Worm (Caenorhabditis elegans): ENCODE data around the gene sri-48.

The sri-48 gene

ce11 chrII:3206423-3206989 lies 5.4 kb upstream of the sri-48 start, which contains the start of the genes ZC239.20 and ZC239.21:
TSS of gene ZC239.20 (minus strand) at chrII:3206523.
TSS of gene ZC239.21 (plus strand) at chrII:3206939.
- no peak for TF ChIP-seq nhr-102 (tag; optimal IDR thresholded peaks at IDR 0.05)
- no peak for TF ChIP-seq mes-2 (tag; optimal IDR thresholded peaks at IDR 0.05; ENCODE audit: poor library complexity, severe bottlenecking)
- TF ChIP-seq F37D6.2 (tag; optimal IDR thresholded peaks at IDR 0.05), result no peak
- TF ChIP-seq zag-1 (tag; optimal IDR thresholded peaks at IDR 0.05), result no peak
- TF ChIP-seq nhr-6 (tag; optimal IDR thresholded peaks at IDR 0.05), result no peak
- no peak for TF ChIP-seq lin-29 (GFP tag; IDR thresholded peaks at IDR 0.05)
- no peak for TF ChIP-seq zip-2 (tag; optimal IDR thresholded peaks at IDR 0.05)
- no peak for TF ChIP-seq ZK546.5 (tag; optimal IDR thresholded peaks at IDR 0.05)
- TF ChIP-seq unc-62 (GFP tag; optimal IDR thresholded peaks at IDR 0.05 in 1 of 2), result no peak
- TF ChIP-seq unc-62 (tag; optimal IDR thresholded peaks at IDR 0.05), result no peak
- no peak for TF ChIP-seq pha-4 (GFP tag; IDR thresholded peaks at IDR 0.05)
- TF ChIP-seq pha-4 (tag; optimal IDR thresholded peaks at IDR 0.05), result no peak
- TF ChIP-seq php-3 (GFP tag; IDR thresholded peaks at IDR 0.05), result no peak
- no peak for TF ChIP-seq ztf-7 (tag; optimal IDR thresholded peaks at IDR 0.05)
- no peak for TF ChIP-seq lin-38 (GFP tag; IDR thresholded peaks at IDR 0.05)
- no peak for TF ChIP-seq spr-1 (tag; optimal IDR thresholded peaks at IDR 0.05)
- no peak for TF ChIP-seq nhr-41 (GFP tag; IDR thresholded peaks at IDR 0.05)
- no peak for TF ChIP-seq unc-130 (GFP tag; optimal IDR thresholded peaks at IDR 0.05)
- TF ChIP-seq dve-1 (tag; optimal IDR thresholded peaks at IDR 0.05; ENCODE audit: insufficient read depth), result no peak
- no peak for TF ChIP-seq nhr-76 (tag; optimal IDR thresholded peaks at IDR 0.05)
- TF ChIP-seq daf-19 (GFP tag; conservative IDR thresholded peaks at IDR 0.05), result no peak

ce11 chrII:3203415-3203814 lies 2.3 kb upstream of the sri-48 start, which contains the start of gene sri-50:
TSS of gene sri-50 (plus strand) at chrII:3203715.
- TF ChIP-seq ceh-20 (GFP tag; IDR thresholded peaks at IDR 0.05) (no peak), aha-1 (tag) (peak; percentile 5)

ce11 chrII:3202519-3202918 lies 1.4 kb upstream of the sri-48 start, which contains the start of gene sri-53:
TSS of gene sri-53 (minus strand) at chrII:3202619.
- no peak for TF ChIP-seq unc-130 (GFP tag; optimal IDR thresholded peaks at IDR 0.05)
- no peak for TF ChIP-seq madf-5 (GFP tag; IDR thresholded peaks at IDR 0.05)
- TF ChIP-seq lim-7 (GFP tag; IDR thresholded peaks at IDR 0.05), result no peak
- TF ChIP-seq egl-43 (GFP tag; IDR thresholded peaks at IDR 0.05), result no peak
- TF ChIP-seq dve-1 (tag; optimal IDR thresholded peaks at IDR 0.05; ENCODE audit: insufficient read depth), result no peak

ce11 chrII:3198998-3199397 lies 2.1 kb downstream of the sri-48 start, which contains the start of gene sri-51:
TSS of gene sri-51 (minus strand) at chrII:3199098.
- peak in 1 of 2 experiments; percentile 84 for TF ChIP-seq unc-62 (GFP tag; optimal IDR thresholded peaks at IDR 0.05 in 1 of 2)
- TF ChIP-seq unc-62 (tag; optimal IDR thresholded peaks at IDR 0.05), result no peak
- TF ChIP-seq nhr-237 (tag; optimal IDR thresholded peaks at IDR 0.05), result no peak

ce11 chrII:3196966-3197365 lies 4.2 kb downstream of the sri-48 start, which contains the start of gene gcy-15:
TSS of gene gcy-15 (minus strand) at chrII:3197066.
- TF ChIP-seq ceh-62 (tag; optimal IDR thresholded peaks at IDR 0.05) (no peak), Y75B8A.6 (GFP tag; IDR thresholded peaks at IDR 0.05) (no peak), hif-1 (tag; optimal IDR thresholded peaks at IDR 0.05) (no peak), jun-1 (tag; optimal IDR thresholded peaks at IDR 0.05) (no peak), saeg-2 (GFP tag; IDR thresholded peaks at IDR 0.05) (no peak), F37D6.2 (tag; optimal IDR thresholded peaks at IDR 0.05) (no peak), set-16 (GFP tag; IDR thresholded peaks at IDR 0.05) (no peak), ztf-11 (tag; optimal IDR thresholded peaks at IDR 0.05) (no peak), skn-1 (tag; optimal IDR thresholded peaks at IDR 0.05) (no peak), hlh-11 (tag; optimal IDR thresholded peaks at IDR 0.05) (no peak), nhr-6 (tag; optimal IDR thresholded peaks at IDR 0.05) (no peak), snpc-4 (tag; optimal IDR thresholded peaks at IDR 0.05) (no peak), spr-3 (GFP tag; optimal IDR thresholded peaks at IDR 0.05) (no peak)

All from whole organism, L4 larva.